Worm (Caenorhabditis elegans) whole organism, L3 larva: ENCODE measurements around the gene K08B5.2.

Source experiments
- ZK546.5 ChIP-seq: sonication (generic microtip); optimal IDR thresholded peaks from 2 replicates; lab custom pipeline; 2017; ENCODE audit warnings: missing biosample characterization, missing genetic modification characterization
- aly-2 ChIP-seq: fragments of 150-350 bp; optimal IDR thresholded peaks from 2 replicates; lab custom pipeline; 2014; ENCODE audit warnings: missing biosample characterization, missing genetic modification characterization
- ama-1 ChIP-seq: fragments of 150-350 bp; optimal IDR thresholded peaks from 2 replicates; lab custom pipeline; 2018
- elt-3 ChIP-seq, 3 experiments: fragments of 150-350 bp in 1 of 3; sonication (generic microtip) in 2 of 3; optimal IDR thresholded peaks; 2 replicates in 2 of 3; 4 replicates in 1 of 3; lab custom pipeline; 2014 to 2017; ENCODE audit warnings: missing biosample characterization in 3 of 3, missing genetic modification characterization in 3 of 3
- fos-1 ChIP-seq: fragments of 150-350 bp; optimal IDR thresholded peaks from 2 replicates; lab custom pipeline; 2014; ENCODE audit warnings: missing biosample characterization, missing genetic modification characterization
- lsy-12 ChIP-seq: sonication (generic microtip); optimal IDR thresholded peaks from 2 replicates; lab custom pipeline; 2016; ENCODE audit warnings: mild to moderate bottlenecking, missing genetic modification characterization, missing compliant biosample characterization
- mdl-1 ChIP-seq: fragments of 150-350 bp; optimal IDR thresholded peaks from 2 replicates; lab custom pipeline; 2014; ENCODE audit warnings: missing biosample characterization, missing genetic modification characterization
- mml-1 ChIP-seq: fragments of 150-350 bp; sonication (generic microtip); optimal IDR thresholded peaks from 3 replicates; lab custom pipeline; 2014; ENCODE audit warnings: missing biosample characterization, missing genetic modification characterization
- nhr-237 ChIP-seq: fragments of 150-350 bp; optimal IDR thresholded peaks from 2 replicates; lab custom pipeline; 2014; ENCODE audit warnings: missing biosample characterization, missing genetic modification characterization
- nhr-25 ChIP-seq: sonication (generic microtip); optimal IDR thresholded peaks from 2 replicates; lab custom pipeline; 2017; ENCODE audit warnings: missing biosample characterization, missing genetic modification characterization
- nhr-28 ChIP-seq: fragments of 150-350 bp; optimal IDR thresholded peaks from 2 replicates; lab custom pipeline; 2014; ENCODE audit warnings: missing biosample characterization, missing genetic modification characterization
- nhr-77 ChIP-seq: fragments of 150-350 bp; optimal IDR thresholded peaks from 2 replicates; lab custom pipeline; 2014; ENCODE audit warnings: missing biosample characterization, missing genetic modification characterization
- snpc-4 ChIP-seq: fragments of 150-350 bp; optimal IDR thresholded peaks from 2 replicates; lab custom pipeline; 2014; ENCODE audit warnings: missing biosample characterization, missing genetic modification characterization
- ztf-4 ChIP-seq: fragments of 150-350 bp; optimal IDR thresholded peaks from 2 replicates; lab custom pipeline; 2014; ENCODE audit warnings: missing biosample characterization, missing genetic modification characterization

DNA sequence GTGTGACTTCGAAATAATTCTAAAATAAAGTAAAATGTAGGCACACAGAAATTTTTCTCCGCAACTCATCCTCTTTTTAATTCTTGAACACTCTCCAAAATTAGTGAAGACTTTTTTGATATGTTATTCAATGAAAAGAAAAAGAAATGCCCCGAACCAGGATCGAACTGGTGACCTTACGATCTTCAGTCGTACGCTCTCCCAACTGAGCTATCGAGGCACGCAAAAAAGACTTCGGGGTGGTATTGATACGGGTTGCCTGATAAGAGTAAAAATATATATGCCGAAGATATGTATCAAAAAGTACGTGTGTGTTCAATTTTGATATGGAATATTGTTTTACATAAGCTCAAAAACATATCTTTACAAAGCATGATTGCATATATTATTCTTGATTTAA is 50.7 kb downstream of the K08B5.2 start:
- TF ChIP-seq aly-2 (tag; lab: Kevin White, UChicago): no peak
- no peak for TF ChIP-seq nhr-25 (tag; lab: Kevin White, UChicago)
- no peak for TF ChIP-seq nhr-237 (tag; lab: Kevin White, UChicago)
- TF ChIP-seq mdl-1 (tag; lab: Kevin White, UChicago): no peak
- no peak for TF ChIP-seq ama-1 (lab: Kevin White, UChicago)
- TF ChIP-seq lsy-12 (tag; lab: Kevin White, UChicago): no peak
- TF ChIP-seq ZK546.5: no peak
- no peak for TF ChIP-seq fos-1
- no peak for TF ChIP-seq nhr-77 (tag; lab: Kevin White, UChicago)
- no peak for TF ChIP-seq mml-1 (tag; lab: Kevin White, UChicago)
- no peak for TF ChIP-seq ztf-4 (tag; lab: Kevin White, UChicago)
- TF ChIP-seq nhr-28 (tag; lab: Kevin White, UChicago): no peak
- TF ChIP-seq snpc-4 (tag; lab: Kevin White, UChicago): no peak
- no peak for TF ChIP-seq elt-3 (tag; optimal IDR thresholded peaks at IDR 0.05; lab: Kevin White, UChicago)
